Fruit fly (Drosophila melanogaster) whole organism, adult: ENCODE measurements around the gene Trissin.

Source experiments
- CG11617 ChIP-seq: fragments of 200-800 bp; sonication (Bioruptor generic); optimal IDR thresholded peaks from 2 replicates; lab custom pipeline; 2017; ENCODE audit warnings: mild to moderate bottlenecking, missing biosample characterization, missing genetic modification reagents, missing genetic modification characterization
- CG12768 ChIP-seq: fragments of 200-800 bp; sonication (Bioruptor generic); optimal IDR thresholded peaks from 2 replicates; lab custom pipeline; 2017; ENCODE audit warnings: missing biosample characterization, missing genetic modification characterization, mild to moderate bottlenecking, moderate library complexity, missing genetic modification reagents
- CG14711 ChIP-seq: fragments of 200-800 bp; sonication (Bioruptor generic); optimal IDR thresholded peaks from 2 replicates; lab custom pipeline; 2018; ENCODE audit warnings: missing biosample characterization, mild to moderate bottlenecking, missing genetic modification characterization, moderate library complexity
- CG1620 ChIP-seq: fragments of 200-800 bp; sonication (Bioruptor generic); optimal IDR thresholded peaks from 2 replicates; lab custom pipeline; 2016; ENCODE audit warnings: missing biosample characterization, missing genetic modification characterization
- CG33017 ChIP-seq: fragments of 200-800 bp; sonication (Bioruptor generic); optimal IDR thresholded peaks from 2 replicates; lab custom pipeline; 2018; ENCODE audit warnings: missing biosample characterization, mild to moderate bottlenecking, missing genetic modification characterization, moderate library complexity
- CG5204 ChIP-seq: fragments of 200-800 bp; sonication (Bioruptor generic); optimal IDR thresholded peaks from 2 replicates; lab custom pipeline; 2016; ENCODE audit warnings: missing biosample characterization, missing genetic modification characterization
- CG7045 ChIP-seq: fragments of 200-800 bp; sonication (Bioruptor generic); optimal IDR thresholded peaks from 2 replicates; lab custom pipeline; 2017; ENCODE audit warnings: missing biosample characterization, mild to moderate bottlenecking, missing genetic modification characterization
- CG7101 ChIP-seq: fragments of 200-800 bp; sonication (Bioruptor generic); optimal IDR thresholded peaks from 2 replicates; lab custom pipeline; 2018; ENCODE audit warnings: missing biosample characterization, mild to moderate bottlenecking, missing genetic modification characterization, moderate library complexity
- Clk ChIP-seq: fragments of 200-800 bp; sonication (Bioruptor generic); optimal IDR thresholded peaks from 2 replicates; lab custom pipeline; 2017; ENCODE audit warnings: missing biosample characterization, missing genetic modification characterization
- Crg-1 ChIP-seq: fragments of 200-800 bp; sonication (Bioruptor generic); optimal IDR thresholded peaks from 2 replicates; lab custom pipeline; 2016; ENCODE audit warnings: missing biosample characterization, missing genetic modification characterization
- Hr96 ChIP-seq: fragments of 200-800 bp; sonication (Bioruptor generic); optimal IDR thresholded peaks from 2 replicates; lab custom pipeline; 2016; ENCODE audit warnings: missing biosample characterization, missing genetic modification characterization
- Mnt ChIP-seq: fragments of 200-800 bp; sonication (Bioruptor generic); optimal IDR thresholded peaks from 2 replicates; lab custom pipeline; 2016; ENCODE audit warnings: missing biosample characterization, mild to moderate bottlenecking, missing genetic modification characterization
- bab1 ChIP-seq: fragments of 200-800 bp; sonication (Bioruptor generic); optimal IDR thresholded peaks from 3 replicates; lab custom pipeline; 2019; ENCODE audit warnings: missing biosample characterization, mild to moderate bottlenecking, missing genetic modification characterization, moderate library complexity
- cic ChIP-seq: fragments of 200-800 bp; sonication (Bioruptor generic); optimal IDR thresholded peaks from 2 replicates; lab custom pipeline; 2017; ENCODE audit warnings: missing biosample characterization, mild to moderate bottlenecking, missing genetic modification characterization, moderate library complexity
- cnc ChIP-seq, 2 experiments: fragments of >200 bp; optimal IDR thresholded peaks; 2 replicates each; lab custom pipeline; 2017
- kay ChIP-seq: fragments of 200-800 bp; sonication (Bioruptor generic); peaks from one replicate; lab custom pipeline; 2016; ENCODE audit warnings: missing biosample characterization, missing genetic modification characterization, borderline replicate concordance
- ovo ChIP-seq: fragments of 200-800 bp; sonication (Bioruptor generic); optimal IDR thresholded peaks from 2 replicates; lab custom pipeline; 2016; ENCODE audit warnings: missing biosample characterization, missing genetic modification characterization
- pad ChIP-seq: fragments of 200-800 bp; sonication (Bioruptor generic); optimal IDR thresholded peaks from 3 replicates; lab custom pipeline; 2017; ENCODE audit warnings: missing biosample characterization, missing genetic modification characterization, mild to moderate bottlenecking, moderate library complexity, missing genetic modification reagents
- tj ChIP-seq: fragments of 200-800 bp; sonication (Bioruptor generic); optimal IDR thresholded peaks from 3 replicates; lab custom pipeline; 2017; ENCODE audit warnings: missing biosample characterization, mild to moderate bottlenecking, missing genetic modification characterization, moderate library complexity
- toe ChIP-seq: fragments of 200-800 bp; sonication (Bioruptor generic); optimal IDR thresholded peaks from 2 replicates; lab custom pipeline; 2016; ENCODE audit warnings: missing biosample characterization, missing genetic modification characterization

The Trissin gene

dm6 chr3R:15485296-15485695 is at the start of gene Trissin:
TSS of gene Trissin (minus strand) at chr3R:15485396.
- no peak for TF ChIP-seq tj (GFP tag; lab: Kevin White, UChicago)
- no peak for TF ChIP-seq bab1
- no peak for TF ChIP-seq CG33017 (tag; lab: Kevin White, UChicago)
- TF ChIP-seq CG14711 (tag; lab: Kevin White, UChicago) = no peak
- TF ChIP-seq toe (GFP tag; lab: Kevin White, UChicago) = no peak
- no peak for TF ChIP-seq Clk
- TF ChIP-seq CG12768 (GFP tag; lab: Kevin White, UChicago) = no peak
- no peak for TF ChIP-seq Crg-1 (GFP tag; lab: Kevin White, UChicago)
- TF ChIP-seq cnc (optimal IDR thresholded peaks at IDR 0.05; lab: Kevin White, UChicago) = no peak
- no peak for TF ChIP-seq CG11617
- no peak for TF ChIP-seq pad (GFP tag; lab: Kevin White, UChicago)
- TF ChIP-seq CG1620 (GFP tag; lab: Kevin White, UChicago) = no peak
- TF ChIP-seq CG5204 (GFP tag; lab: Kevin White, UChicago) = no peak
- TF ChIP-seq Hr96 (GFP tag; lab: Kevin White, UChicago) = no peak
- no peak for TF ChIP-seq ovo (GFP tag; lab: Kevin White, UChicago)
- no peak for TF ChIP-seq CG7101
- TF ChIP-seq CG7045 (GFP tag; lab: Kevin White, UChicago) = no peak

- no peak for TF ChIP-seq pad (GFP tag; lab: Kevin White, UChicago)
- TF ChIP-seq Hr96 (GFP tag; lab: Kevin White, UChicago) = no peak
- no peak for TF ChIP-seq Mnt
- TF ChIP-seq bab1 = no peak
- no peak for TF ChIP-seq CG33017 (tag; lab: Kevin White, UChicago)
- no peak for TF ChIP-seq cnc (optimal IDR thresholded peaks at IDR 0.05; lab: Kevin White, UChicago)
- TF ChIP-seq tj (GFP tag; lab: Kevin White, UChicago) = no peak
- no peak for TF ChIP-seq CG11617
- TF ChIP-seq CG12768 (GFP tag; lab: Kevin White, UChicago) = no peak
- no peak for TF ChIP-seq CG7045 (GFP tag; lab: Kevin White, UChicago)
- TF ChIP-seq CG14711 (tag; lab: Kevin White, UChicago) = no peak
- TF ChIP-seq kay (GFP tag; lab: Kevin White, UChicago) = no peak
- no peak for TF ChIP-seq Crg-1 (GFP tag; lab: Kevin White, UChicago)
- TF ChIP-seq CG5204 (GFP tag; lab: Kevin White, UChicago) = no peak
- no peak for TF ChIP-seq Clk
- no peak for TF ChIP-seq CG7101
- TF ChIP-seq toe (GFP tag; lab: Kevin White, UChicago) = no peak
- TF ChIP-seq CG1620 (GFP tag; lab: Kevin White, UChicago) = no peak
- no peak for TF ChIP-seq cic (GFP tag; lab: Kevin White, UChicago)
- TF ChIP-seq ovo (GFP tag; lab: Kevin White, UChicago) = no peak
Measured at dm6 chr3R:15531373-15531772, 46.2 kb upstream of the Trissin start, which contains the start of gene CG31296. TSS of gene CG31296 (minus strand) at chr3R:15531473.

- TF ChIP-seq Mnt = no peak
Measured at dm6 chr3R:15517113-15517512, 31.9 kb upstream of the Trissin start.

dm6 chr3R:15513208-15513607 is 28.0 kb upstream of the Trissin start:
- no peak for TF ChIP-seq bab1
- TF ChIP-seq CG11617 = no peak
- no peak for TF ChIP-seq CG1620 (GFP tag; lab: Kevin White, UChicago)
- no peak for TF ChIP-seq tj (GFP tag; lab: Kevin White, UChicago)
- TF ChIP-seq cic (GFP tag; lab: Kevin White, UChicago) = no peak
- no peak for TF ChIP-seq kay (GFP tag; lab: Kevin White, UChicago)
- no peak for TF ChIP-seq cnc (optimal IDR thresholded peaks at IDR 0.05; lab: Kevin White, UChicago)
- TF ChIP-seq pad (GFP tag; lab: Kevin White, UChicago) = no peak
- TF ChIP-seq CG5204 (GFP tag; lab: Kevin White, UChicago) = no peak
- TF ChIP-seq Clk = no peak
- no peak for TF ChIP-seq Mnt
- TF ChIP-seq toe (GFP tag; lab: Kevin White, UChicago) = no peak

- TF ChIP-seq cnc (optimal IDR thresholded peaks at IDR 0.05; lab: Kevin White, UChicago) (no peak), Crg-1 (GFP tag; lab: Kevin White, UChicago) (no peak), CG12768 (GFP tag; lab: Kevin White, UChicago) (no peak)
Measured at dm6 chr3R:15512249-15512648, 27.1 kb upstream of the Trissin start.

dm6 chr3R:15509817-15510216 is 24.6 kb upstream of the Trissin start, which contains the start of gene CG44013:
TSS of gene CG44013 (minus strand) at chr3R:15509917.
- TF ChIP-seq tj (GFP tag; lab: Kevin White, UChicago) = no peak
- no peak for TF ChIP-seq ovo (GFP tag; lab: Kevin White, UChicago)
- TF ChIP-seq pad (GFP tag; lab: Kevin White, UChicago) = no peak
- no peak for TF ChIP-seq CG14711 (tag; lab: Kevin White, UChicago)
- TF ChIP-seq Crg-1 (GFP tag; lab: Kevin White, UChicago) = no peak
- TF ChIP-seq CG1620 (GFP tag; lab: Kevin White, UChicago) = no peak
- TF ChIP-seq Hr96 (GFP tag; lab: Kevin White, UChicago) = no peak
- no peak for TF ChIP-seq CG12768 (GFP tag; lab: Kevin White, UChicago)
- no peak for TF ChIP-seq Mnt
- TF ChIP-seq cic (GFP tag; lab: Kevin White, UChicago) = no peak
- TF ChIP-seq bab1 = no peak
- no peak for TF ChIP-seq CG5204 (GFP tag; lab: Kevin White, UChicago)
- TF ChIP-seq CG7101 = no peak
- no peak for TF ChIP-seq CG33017 (tag; lab: Kevin White, UChicago)
- no peak for TF ChIP-seq CG7045 (GFP tag; lab: Kevin White, UChicago)
- TF ChIP-seq kay (GFP tag; lab: Kevin White, UChicago) = no peak
- no peak for TF ChIP-seq CG11617
